Worm (Caenorhabditis elegans) whole organism, young adult: Measurements from ENCODE around the gene C27B7.6.

ENCODE experiments used
- C06A6.2 ChIP-seq: fragments of 200-800 bp; sonication (Bioruptor generic); conservative IDR thresholded peaks from 2 replicates; pipeline ENCODE4 v1.3.6; 2022; ENCODE audit warnings: missing genetic modification characterization, missing compliant biosample characterization
- D2030.7 ChIP-seq: fragments of 200-800 bp; sonication (Bioruptor generic); IDR thresholded peaks from 2 replicates; pipeline ENCODE4 v1.3.6; 2022; ENCODE audit warnings: missing genetic modification reagents, missing genetic modification characterization, missing compliant biosample characterization
- F10E7.11 ChIP-seq: sonication (generic microtip); optimal IDR thresholded peaks from 2 replicates; lab custom pipeline; 2017; ENCODE audit warnings: mild to moderate bottlenecking, missing genetic modification characterization, moderate library complexity, missing compliant biosample characterization
- F22D6.2 ChIP-seq: sonication (generic microtip); optimal IDR thresholded peaks from 2 replicates; lab custom pipeline; 2016; ENCODE audit warnings: mild to moderate bottlenecking, missing genetic modification characterization, missing compliant biosample characterization
- F39B2.1 ChIP-seq: fragments of 200-800 bp; sonication (Bioruptor generic); IDR thresholded peaks from 2 replicates; pipeline ENCODE4 v1.3.6; 2022; ENCODE audit warnings: missing genetic modification reagents, missing genetic modification characterization, missing compliant biosample characterization
- F55B11.4 ChIP-seq: sonication (generic microtip); optimal IDR thresholded peaks from 2 replicates; lab custom pipeline; 2016; ENCODE audit warnings: missing compliant biosample characterization, missing genetic modification characterization, borderline replicate concordance; ENCODE audit not compliant: insufficient read depth
- K12H6.12 ChIP-seq: fragments of 200-800 bp; sonication (Bioruptor generic); optimal IDR thresholded peaks from 2 replicates; lab custom pipeline; 2018; ENCODE audit warnings: mild to moderate bottlenecking, missing genetic modification characterization, missing compliant biosample characterization
- Y53F4B.3 ChIP-seq: fragments of 200-800 bp; sonication (Bioruptor generic); IDR thresholded peaks from 2 replicates; pipeline ENCODE4 v1.3.6; 2022; ENCODE audit warnings: missing genetic modification reagents, missing genetic modification characterization, missing compliant biosample characterization
- Y53G8AR.9 ChIP-seq: fragments of 200-800 bp; sonication (Bioruptor generic); conservative IDR thresholded peaks from 2 replicates; pipeline ENCODE4 v1.3.6; 2022; ENCODE audit warnings: missing genetic modification reagents, missing genetic modification characterization, missing compliant biosample characterization
- ama-1 ChIP-seq, 3 experiments: fragments of 150-350 bp in 1 of 3; sonication (generic microtip) in 2 of 3; optimal IDR thresholded peaks; 2 replicates each; lab custom pipeline; 2014 to 2018; ENCODE audit warnings: missing biosample characterization in 2 of 3, missing genetic modification characterization in 2 of 3, missing genetic modification reagents in 2 of 3
- aptf-3 ChIP-seq: fragments of 200-800 bp; sonication (Bioruptor generic); IDR thresholded peaks from 2 replicates; pipeline ENCODE4 v1.3.6; 2022; ENCODE audit warnings: missing genetic modification characterization, missing compliant biosample characterization
- atf-7 ChIP-seq: sonication (generic microtip); optimal IDR thresholded peaks from 2 replicates; lab custom pipeline; 2017; ENCODE audit warnings: mild to moderate bottlenecking, missing genetic modification characterization, missing compliant biosample characterization
- attf-5 ChIP-seq: fragments of 200-800 bp; sonication (Bioruptor generic); optimal IDR thresholded peaks from 2 replicates; lab custom pipeline; 2018; ENCODE audit warnings: mild to moderate bottlenecking, missing genetic modification characterization, missing compliant biosample characterization
- bed-1 ChIP-seq: fragments of 200-800 bp; sonication (Bioruptor generic); IDR thresholded peaks from 2 replicates; pipeline ENCODE4 v1.3.6; 2022; ENCODE audit warnings: missing genetic modification reagents, missing genetic modification characterization, missing compliant biosample characterization
- ccch-3 ChIP-seq: fragments of 200-800 bp; sonication (Bioruptor generic); optimal IDR thresholded peaks from 2 replicates; lab custom pipeline; 2018; ENCODE audit warnings: mild to moderate bottlenecking, missing genetic modification characterization, missing compliant biosample characterization
- ceh-40 ChIP-seq: fragments of 200-800 bp; sonication (Bioruptor generic); IDR thresholded peaks from 2 replicates; pipeline ENCODE4 v1.3.6; 2022; ENCODE audit warnings: missing genetic modification characterization, missing compliant biosample characterization
- ceh-58 ChIP-seq: fragments of 200-800 bp; sonication (Bioruptor generic); IDR thresholded peaks from 2 replicates; pipeline ENCODE4 v1.3.6; 2022; ENCODE audit warnings: missing genetic modification characterization, missing compliant biosample characterization
- dpff-1 ChIP-seq: sonication (generic microtip); optimal IDR thresholded peaks from 2 replicates; lab custom pipeline; 2017; ENCODE audit warnings: mild to moderate bottlenecking, missing genetic modification characterization, missing compliant biosample characterization
- egl-44 ChIP-seq: fragments of 200-800 bp; sonication (Bioruptor generic); IDR thresholded peaks from 2 replicates; pipeline ENCODE4 v1.3.6; 2022; ENCODE audit warnings: missing genetic modification reagents, missing genetic modification characterization, missing compliant biosample characterization
- egrh-3 ChIP-seq: fragments of 200-800 bp; sonication (Bioruptor generic); IDR thresholded peaks from 2 replicates; pipeline ENCODE4 v1.3.6; 2022; ENCODE audit warnings: missing genetic modification reagents, missing genetic modification characterization, missing compliant biosample characterization
- hlh-12 ChIP-seq: sonication (generic microtip); optimal IDR thresholded peaks from 2 replicates; lab custom pipeline; 2016; ENCODE audit warnings: missing genetic modification characterization, missing compliant biosample characterization
- hmg-1.2 ChIP-seq: fragments of 200-800 bp; sonication (Bioruptor generic); IDR thresholded peaks from 2 replicates; pipeline ENCODE4 v1.3.6; 2022; ENCODE audit warnings: missing genetic modification reagents, missing genetic modification characterization, missing compliant biosample characterization
- hmg-20 ChIP-seq: fragments of 200-800 bp; sonication (Bioruptor generic); IDR thresholded peaks from 2 replicates; pipeline ENCODE4 v1.3.6; 2022; ENCODE audit warnings: missing genetic modification reagents, missing genetic modification characterization, missing compliant biosample characterization
- let-526 ChIP-seq: fragments of 200-800 bp; sonication (Bioruptor generic); IDR thresholded peaks from 2 replicates; pipeline ENCODE4 v1.3.6; 2022; ENCODE audit warnings: missing genetic modification reagents, missing genetic modification characterization, missing compliant biosample characterization
- lin-54 ChIP-seq: fragments of 200-800 bp; sonication (Bioruptor generic); optimal IDR thresholded peaks from 2 replicates; lab custom pipeline; 2018; ENCODE audit warnings: mild to moderate bottlenecking, missing genetic modification characterization, missing compliant biosample characterization
- lsy-27 ChIP-seq: sonication (generic microtip); optimal IDR thresholded peaks from 2 replicates; lab custom pipeline; 2017; ENCODE audit warnings: missing genetic modification characterization, mild to moderate bottlenecking, missing compliant biosample characterization, antibody characterized with exemption, missing genotype, borderline replicate concordance; ENCODE audit not compliant: insufficient read depth
- madf-3 ChIP-seq: fragments of 200-800 bp; sonication (Bioruptor generic); IDR thresholded peaks from 2 replicates; pipeline ENCODE4 v1.3.6; 2022; ENCODE audit warnings: missing genetic modification reagents, missing genetic modification characterization, missing compliant biosample characterization
- madf-8 ChIP-seq: fragments of 200-800 bp; sonication (Bioruptor generic); conservative IDR thresholded peaks from 2 replicates; pipeline ENCODE4 v1.3.6; 2022; ENCODE audit warnings: missing genetic modification reagents, missing genetic modification characterization, missing compliant biosample characterization
- mcd-1 ChIP-seq: fragments of 200-800 bp; sonication (Bioruptor generic); IDR thresholded peaks from 2 replicates; pipeline ENCODE4 v1.3.6; 2022; ENCODE audit warnings: missing genetic modification reagents, missing genetic modification characterization, missing compliant biosample characterization
- mxl-1 ChIP-seq: sonication (generic microtip); optimal IDR thresholded peaks from 2 replicates; lab custom pipeline; 2016; ENCODE audit warnings: missing genetic modification characterization, missing compliant biosample characterization
- nhr-27 ChIP-seq: fragments of 200-800 bp; sonication (Bioruptor generic); optimal IDR thresholded peaks from 2 replicates; lab custom pipeline; 2018; ENCODE audit warnings: mild to moderate bottlenecking, missing genetic modification characterization, moderate library complexity, missing compliant biosample characterization
- nhr-90 ChIP-seq: sonication (generic microtip); optimal IDR thresholded peaks from 2 replicates; lab custom pipeline; 2016; ENCODE audit warnings: missing genotype, mild to moderate bottlenecking, missing genetic modification characterization, missing compliant biosample characterization
- pbrm-1 ChIP-seq: fragments of 200-800 bp; sonication (Bioruptor generic); IDR thresholded peaks from 2 replicates; pipeline ENCODE4 v1.3.6; 2022; ENCODE audit warnings: missing genetic modification reagents, missing genetic modification characterization, missing compliant biosample characterization
- rcor-1 ChIP-seq: fragments of 200-800 bp; sonication (Bioruptor generic); IDR thresholded peaks from 2 replicates; pipeline ENCODE4 v1.3.6; 2022; ENCODE audit warnings: missing genetic modification reagents, missing genetic modification characterization, missing compliant biosample characterization
- rpc-1 ChIP-seq, 2 experiments: fragments of 150-350 bp in 1 of 2; sonication (generic microtip) in 1 of 2; optimal IDR thresholded peaks; 2 replicates each; lab custom pipeline; 2014 to 2018; ENCODE audit warnings: missing biosample characterization in 1 of 2, missing genetic modification characterization in 1 of 2, missing genetic modification reagents in 1 of 2, missing genotype in 1 of 2
- xnd-1 ChIP-seq: sonication (generic microtip); optimal IDR thresholded peaks from 2 replicates; lab custom pipeline; 2016; ENCODE audit warnings: missing genotype, missing genetic modification reagents, missing genetic modification characterization, missing compliant biosample characterization
- zim-3 ChIP-seq: sonication (generic microtip); optimal IDR thresholded peaks from 2 replicates; lab custom pipeline; 2017; ENCODE audit warnings: mild to moderate bottlenecking, missing genetic modification characterization, moderate library complexity, missing compliant biosample characterization
- ztf-25 ChIP-seq: fragments of 200-800 bp; sonication (Bioruptor generic); IDR thresholded peaks from 2 replicates; pipeline ENCODE4 v1.3.6; 2022; ENCODE audit warnings: missing genetic modification reagents, missing genetic modification characterization, missing compliant biosample characterization
- ztf-6 ChIP-seq: fragments of 200-800 bp; sonication (Bioruptor generic); IDR thresholded peaks from 2 replicates; pipeline ENCODE4 v1.3.6; 2022; ENCODE audit warnings: missing genetic modification reagents, missing genetic modification characterization, missing compliant biosample characterization

Gene C27B7.6

DNA sequence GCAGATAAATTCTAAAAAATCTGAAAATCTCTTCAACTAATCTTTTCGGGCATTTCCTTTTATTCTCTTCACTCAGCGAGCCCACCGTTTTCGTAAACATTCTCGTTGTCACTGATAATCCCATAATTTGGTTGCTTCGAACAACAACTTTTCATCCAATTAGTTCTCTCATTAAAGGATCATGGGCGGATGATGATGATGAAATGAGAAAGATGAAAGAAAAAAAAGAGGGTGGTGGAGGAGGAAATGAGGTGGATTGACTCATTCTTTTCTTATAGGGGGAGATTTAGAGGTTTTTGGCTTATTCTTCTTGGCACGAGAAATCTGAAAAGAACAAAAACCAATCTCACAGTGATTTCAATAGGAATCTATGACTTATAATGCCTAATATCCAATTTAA lies 15.0 kb upstream of the C27B7.6 start:
- TF ChIP-seq hlh-12 (tag; lab: Kevin White, UChicago) (no peak), madf-8 (GFP tag; lab: Robert Waterston, UW) (no peak), aptf-3 (no peak), attf-5 (GFP tag; lab: Kevin White, UChicago) (no peak), egrh-3 (no peak), Y53G8AR.9 (GFP tag; lab: Robert Waterston, UW) (no peak), let-526 (GFP tag; lab: Robert Waterston, UW) (no peak), pbrm-1 (GFP tag; lab: Robert Waterston, UW) (no peak), ztf-6 (GFP tag; lab: Robert Waterston, UW) (no peak), lin-54 (GFP tag; lab: Kevin White, UChicago) (no peak), nhr-90 (no peak), xnd-1 (tag; lab: Kevin White, UChicago) (no peak), rcor-1 (GFP tag; lab: Robert Waterston, UW) (no peak), F10E7.11 (no peak), bed-1 (GFP tag; lab: Robert Waterston, UW) (no peak), F39B2.1 (GFP tag; lab: Robert Waterston, UW) (no peak), lsy-27 (no peak), F22D6.2 (no peak)

DNA sequence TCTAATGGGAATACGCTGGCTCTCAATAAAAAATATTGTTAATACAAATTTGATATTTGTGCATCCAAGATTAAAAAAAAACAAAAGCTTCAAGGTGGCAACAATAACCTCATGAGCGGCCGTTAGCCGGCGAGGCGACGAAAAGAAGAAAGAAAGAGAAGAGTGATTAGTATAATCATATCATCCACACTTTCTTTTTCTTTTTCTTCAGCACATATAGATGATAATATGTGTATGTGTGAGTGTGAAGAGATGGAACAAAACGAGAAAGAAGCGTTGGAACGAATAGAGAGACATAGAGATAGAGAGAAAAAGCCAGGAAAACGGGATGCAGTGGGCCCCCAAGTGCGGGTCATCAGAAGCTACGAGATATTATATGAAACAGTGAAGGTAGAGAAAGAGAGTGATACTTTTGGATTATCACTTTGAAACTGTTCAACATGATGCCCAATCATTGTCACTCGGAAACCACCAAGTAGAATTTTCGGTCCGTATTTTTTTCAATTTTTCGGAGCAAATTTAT lies 14.2 kb upstream of the C27B7.6 start:
- TF ChIP-seq nhr-27 (tag; lab: Kevin White, UChicago) (no peak), mxl-1 (tag; lab: Kevin White, UChicago) (no peak), rpc-1 (optimal IDR thresholded peaks at IDR 0.05; lab: Kevin White, UChicago) (no peak), rpc-1 (tag; optimal IDR thresholded peaks at IDR 0.05; lab: Kevin White, UChicago) (no peak), hmg-1.2 (GFP tag; lab: Robert Waterston, UW) (peak; percentile 20; the same call in 1 of the 2 replicates), ccch-3 (GFP tag; lab: Kevin White, UChicago) (no peak)

DNA sequence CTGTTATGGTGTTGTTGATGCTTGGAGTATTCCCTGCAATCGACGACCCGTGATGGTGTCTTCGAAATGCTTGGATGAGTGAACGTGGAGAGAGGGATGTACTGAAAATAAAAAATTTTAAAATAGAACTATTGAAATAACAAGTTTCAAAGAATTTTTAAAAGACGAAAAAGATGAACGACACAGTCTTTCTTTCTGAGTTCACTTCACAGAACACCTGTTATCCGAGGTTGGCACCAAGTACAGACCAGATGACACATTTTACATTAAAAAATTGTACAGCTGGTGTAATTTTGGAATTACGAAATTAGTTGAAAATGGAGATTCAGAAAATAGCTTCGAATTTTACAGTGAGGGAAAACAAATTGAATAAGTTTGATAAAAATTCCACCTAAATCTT lies 12.6 kb upstream of the C27B7.6 start, which contains the start of gene rap-1:
TSS of gene rap-1 (minus strand) at position 101 of the 400 bp plus-strand sequence.
- TF ChIP-seq Y53F4B.3 (GFP tag; lab: Robert Waterston, UW), result no peak
- TF ChIP-seq egl-44 (GFP tag; lab: Robert Waterston, UW), result no peak
- TF ChIP-seq hmg-20 (GFP tag; lab: Robert Waterston, UW), result no peak
- no peak for TF ChIP-seq madf-3
- TF ChIP-seq mcd-1 (GFP tag; lab: Robert Waterston, UW), result no peak
- TF ChIP-seq ztf-25, result no peak
- TF ChIP-seq hmg-1.2 (GFP tag; lab: Robert Waterston, UW), result no peak
- no peak for TF ChIP-seq zim-3
- no peak for TF ChIP-seq madf-8 (GFP tag; lab: Robert Waterston, UW)
- no peak for TF ChIP-seq ama-1 (optimal IDR thresholded peaks at IDR 0.05; lab: Kevin White, UChicago)
- TF ChIP-seq ama-1 (GFP tag; optimal IDR thresholded peaks at IDR 0.05; lab: Kevin White, UChicago), result no peak
- TF ChIP-seq ceh-40 (GFP tag; lab: Robert Waterston, UW), result no peak
- no peak for TF ChIP-seq aptf-3
- TF ChIP-seq atf-7 (tag; lab: Kevin White, UChicago), result no peak
- TF ChIP-seq C06A6.2 (GFP tag; lab: Robert Waterston, UW), result no peak
- no peak for TF ChIP-seq ceh-58 (GFP tag; lab: Robert Waterston, UW)
- TF ChIP-seq pbrm-1 (GFP tag; lab: Robert Waterston, UW), result no peak
- TF ChIP-seq D2030.7, result no peak
- TF ChIP-seq dpff-1 (tag; lab: Kevin White, UChicago), result no peak
- TF ChIP-seq K12H6.12 (tag; lab: Kevin White, UChicago), result no peak
- no peak for TF ChIP-seq F55B11.4 (tag; lab: Kevin White, UChicago)
